Fruit fly (Drosophila melanogaster) whole organism, prepupa: ENCODE data around the gene AGO2.

Experiments
- Blimp-1 ChIP-seq: fragments of 200-800 bp; sonication (Bioruptor generic); optimal IDR thresholded peaks from 3 replicates; lab custom pipeline; 2017; ENCODE audit warnings: missing biosample characterization, missing genetic modification characterization, mild to moderate bottlenecking, moderate library complexity, missing genetic modification reagents
- CG10669 ChIP-seq: fragments of 200-800 bp; sonication (Bioruptor generic); optimal IDR thresholded peaks from 3 replicates; lab custom pipeline; 2018; ENCODE audit warnings: missing biosample characterization, mild to moderate bottlenecking, missing genetic modification characterization, moderate library complexity
- CG11762 ChIP-seq: fragments of 200-800 bp; sonication (Bioruptor generic); optimal IDR thresholded peaks from 3 replicates; lab custom pipeline; 2016; ENCODE audit warnings: missing biosample characterization, missing genetic modification characterization; ENCODE audit not compliant: insufficient read depth
- CG15336 ChIP-seq: fragments of 200-800 bp; sonication (Bioruptor generic); IDR thresholded peaks from 2 replicates; pipeline ENCODE4 v1.3.6; 2022; ENCODE audit warnings: missing biosample characterization, missing genetic modification characterization
- CG16779 ChIP-seq: fragments of 200-800 bp; sonication (Bioruptor generic); optimal IDR thresholded peaks from 3 replicates; lab custom pipeline; 2017; ENCODE audit warnings: missing biosample characterization, mild to moderate bottlenecking, missing genetic modification characterization
- CG31627 ChIP-seq: fragments of 200-800 bp; sonication (Bioruptor generic); optimal IDR thresholded peaks from 3 replicates; lab custom pipeline; 2016; ENCODE audit warnings: missing biosample characterization, missing genetic modification characterization
- CG32006 ChIP-seq: fragments of 200-800 bp; sonication (Bioruptor generic); optimal IDR thresholded peaks from 3 replicates; lab custom pipeline; 2017; ENCODE audit warnings: missing biosample characterization, mild to moderate bottlenecking, missing genetic modification characterization
- CG34406 ChIP-seq: fragments of 200-800 bp; sonication (Bioruptor generic); optimal IDR thresholded peaks from 3 replicates; lab custom pipeline; 2016; ENCODE audit warnings: missing biosample characterization, missing genetic modification characterization
- CG4318 ChIP-seq: fragments of 200-800 bp; sonication (Bioruptor generic); optimal IDR thresholded peaks from 3 replicates; lab custom pipeline; 2017; ENCODE audit warnings: missing biosample characterization, mild to moderate bottlenecking, missing genetic modification characterization
- CG6276 ChIP-seq: fragments of 200-800 bp; sonication (Bioruptor generic); optimal IDR thresholded peaks from 2 replicates; lab custom pipeline; 2017; ENCODE audit warnings: missing biosample characterization, mild to moderate bottlenecking, missing genetic modification characterization
- CG6792 ChIP-seq: fragments of 200-800 bp; sonication (Bioruptor generic); optimal IDR thresholded peaks from 3 replicates; lab custom pipeline; 2016; ENCODE audit warnings: missing biosample characterization, missing genetic modification characterization
- CG6808 ChIP-seq: fragments of 200-800 bp; sonication (Bioruptor generic); optimal IDR thresholded peaks from 3 replicates; lab custom pipeline; 2017; ENCODE audit warnings: missing biosample characterization, missing genetic modification characterization, mild to moderate bottlenecking, moderate library complexity, missing genetic modification reagents
- CG6854 ChIP-seq: fragments of 200-800 bp; sonication (Bioruptor generic); optimal IDR thresholded peaks from 2 replicates; lab custom pipeline; 2017; ENCODE audit warnings: missing biosample characterization, mild to moderate bottlenecking, missing genetic modification characterization
- CG8632 ChIP-seq: fragments of 200-800 bp; sonication (Bioruptor generic); optimal IDR thresholded peaks from 3 replicates; lab custom pipeline; 2016; ENCODE audit warnings: missing biosample characterization, missing genetic modification characterization
- CG9139 ChIP-seq: fragments of 200-800 bp; sonication (Bioruptor generic); optimal IDR thresholded peaks from 3 replicates; lab custom pipeline; 2017; ENCODE audit warnings: missing biosample characterization, mild to moderate bottlenecking, missing genetic modification characterization
- Eip75B ChIP-seq: fragments of 200-800 bp; sonication (Bioruptor generic); optimal IDR thresholded peaks from 3 replicates; lab custom pipeline; 2016; ENCODE audit warnings: missing biosample characterization, missing genetic modification characterization
- Eip78C ChIP-seq: fragments of 200-800 bp; sonication (Bioruptor generic); peaks from one replicate; lab custom pipeline; 2016; ENCODE audit warnings: missing biosample characterization, missing genetic modification characterization
- Gug ChIP-seq: fragments of 200-800 bp; sonication (Bioruptor generic); IDR thresholded peaks from 2 replicates; pipeline ENCODE4 v1.3.6; 2022; ENCODE audit warnings: missing biosample characterization, missing genetic modification characterization
- Hr4 ChIP-seq: fragments of 200-800 bp; sonication (Bioruptor generic); optimal IDR thresholded peaks from 3 replicates; lab custom pipeline; 2016; ENCODE audit warnings: missing biosample characterization, missing genetic modification characterization
- Sox102F ChIP-seq: fragments of 200-800 bp; sonication (Bioruptor generic); optimal IDR thresholded peaks from 2 replicates; lab custom pipeline; 2016; ENCODE audit warnings: missing biosample characterization, mild to moderate bottlenecking, missing genetic modification characterization
- Sox15 ChIP-seq: fragments of 200-800 bp; sonication (Bioruptor generic); optimal IDR thresholded peaks from 3 replicates; lab custom pipeline; 2016; ENCODE audit warnings: missing biosample characterization, missing genetic modification characterization
- acj6 ChIP-seq: fragments of 200-800 bp; sonication (Bioruptor generic); optimal IDR thresholded peaks from 3 replicates; lab custom pipeline; 2016; ENCODE audit warnings: missing biosample characterization, missing genetic modification characterization
- cyc ChIP-seq: fragments of 200-800 bp; sonication (Bioruptor generic); optimal IDR thresholded peaks from 3 replicates; lab custom pipeline; 2016; ENCODE audit warnings: missing biosample characterization, missing genetic modification characterization
- dac ChIP-seq: fragments of 200-800 bp; sonication (Bioruptor generic); optimal IDR thresholded peaks from 2 replicates; lab custom pipeline; 2017; ENCODE audit warnings: missing biosample characterization, mild to moderate bottlenecking, missing genetic modification characterization
- esn ChIP-seq: fragments of 200-800 bp; sonication (Bioruptor generic); optimal IDR thresholded peaks from 2 replicates; lab custom pipeline; 2016; ENCODE audit warnings: missing biosample characterization, mild to moderate bottlenecking, missing genetic modification characterization, moderate library complexity
- fd85E ChIP-seq: fragments of 200-800 bp; sonication (Bioruptor generic); optimal IDR thresholded peaks from 3 replicates; lab custom pipeline; 2016; ENCODE audit warnings: missing biosample characterization, missing genetic modification characterization
- net ChIP-seq: fragments of 200-800 bp; sonication (Bioruptor generic); optimal IDR thresholded peaks from 3 replicates; lab custom pipeline; 2016; ENCODE audit warnings: missing biosample characterization, missing genetic modification characterization
- svp ChIP-seq: fragments of 200-800 bp; sonication (Bioruptor generic); peaks from one replicate; lab custom pipeline; 2016; ENCODE audit warnings: missing biosample characterization, missing genetic modification characterization
- topi ChIP-seq: fragments of 200-800 bp; sonication (Bioruptor generic); optimal IDR thresholded peaks from 3 replicates; lab custom pipeline; 2016; ENCODE audit warnings: missing biosample characterization, missing genetic modification characterization
- vri ChIP-seq: fragments of 200-800 bp; sonication (Bioruptor generic); optimal IDR thresholded peaks from 3 replicates; lab custom pipeline; 2016; ENCODE audit warnings: missing biosample characterization, mild to moderate bottlenecking, missing genetic modification characterization

Gene AGO2

DNA sequence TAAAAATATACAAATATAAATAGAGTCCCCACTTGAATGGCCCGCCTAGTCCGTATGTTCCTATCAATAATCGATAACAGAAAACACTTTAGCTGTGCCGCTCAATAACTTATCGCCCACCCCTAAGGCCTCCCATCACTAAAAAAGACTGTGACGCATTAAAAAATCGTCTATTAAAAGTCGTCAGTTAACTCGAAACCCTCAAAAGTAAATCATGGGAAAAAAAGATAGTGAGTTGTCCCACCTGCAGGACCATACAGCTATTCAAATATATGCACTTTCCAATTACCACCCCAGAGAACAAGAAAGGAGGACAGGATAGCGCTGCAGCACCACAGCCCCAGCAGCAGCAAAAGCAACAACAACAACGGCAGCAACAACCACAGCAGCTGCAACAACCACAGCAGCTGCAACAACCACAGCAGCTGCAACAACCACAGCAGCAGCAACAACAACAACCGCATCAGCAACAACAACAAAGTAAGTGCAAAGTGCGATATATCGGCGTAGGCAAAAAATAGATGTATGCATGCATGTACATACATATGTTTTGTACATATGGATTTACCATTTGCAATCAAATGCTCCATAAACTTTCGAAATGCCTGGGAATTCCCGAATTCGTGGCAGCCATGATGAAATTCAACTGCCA, at the start of gene AGO2 (continued):
- TF ChIP-seq fd85E (GFP tag; lab: Kevin White, UChicago): peak; percentile 60
- no peak for TF ChIP-seq CG6792 (GFP tag; lab: Kevin White, UChicago)
- TF ChIP-seq CG34406 (GFP tag; lab: Kevin White, UChicago): no peak
- no peak for TF ChIP-seq net (GFP tag; lab: Kevin White, UChicago)
- no peak for TF ChIP-seq Hr4 (GFP tag; lab: Kevin White, UChicago)
- peak; percentile 97 for TF ChIP-seq CG6276 (GFP tag; lab: Kevin White, UChicago)
- TF ChIP-seq CG8632 (GFP tag; lab: Kevin White, UChicago): no peak
- peak; percentile 56 for TF ChIP-seq Blimp-1 (GFP tag; lab: Kevin White, UChicago)
- peak; percentile 43 for TF ChIP-seq esn (GFP tag; lab: Kevin White, UChicago)

DNA sequence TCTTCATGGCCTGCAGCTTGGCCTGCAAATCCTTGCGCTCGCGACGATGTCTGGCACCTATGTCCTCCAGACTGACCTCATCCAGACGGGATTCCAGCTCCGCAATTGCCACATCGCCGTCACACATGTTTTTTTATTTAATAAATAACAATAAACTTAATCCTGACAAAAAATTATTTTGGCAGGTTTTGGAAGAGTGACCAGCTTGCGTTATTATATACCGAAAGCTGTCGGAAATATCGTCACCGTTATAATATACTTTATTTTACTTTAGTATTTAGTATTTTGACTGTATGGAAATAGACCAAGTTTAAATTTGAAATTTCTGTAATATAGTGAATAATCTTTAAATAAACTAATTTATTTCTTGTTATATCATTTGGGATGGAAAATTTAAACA, 49.2 kb upstream of the AGO2 start, which contains the start of gene CG7857:
Gene CG7857 (minus strand): TSS at position 208 of the 400 bp plus-strand sequence.
- TF ChIP-seq CG16779 (tag; lab: Kevin White, UChicago) (no peak), CG6854 (GFP tag; lab: Kevin White, UChicago) (no peak), CG11762 (GFP tag; lab: Kevin White, UChicago) (no peak), CG9139 (GFP tag; lab: Kevin White, UChicago) (no peak), CG8632 (GFP tag; lab: Kevin White, UChicago) (no peak), fd85E (GFP tag; lab: Kevin White, UChicago) (no peak), Eip78C (GFP tag; lab: Kevin White, UChicago) (no peak), CG6792 (GFP tag; lab: Kevin White, UChicago) (no peak), topi (GFP tag; lab: Kevin White, UChicago) (no peak), Sox102F (GFP tag; lab: Kevin White, UChicago) (no peak), esn (GFP tag; lab: Kevin White, UChicago) (no peak), cyc (no peak), CG15336 (GFP tag; lab: Robert Waterston, UW) (no peak), dac (GFP tag; lab: Kevin White, UChicago) (no peak)

DNA sequence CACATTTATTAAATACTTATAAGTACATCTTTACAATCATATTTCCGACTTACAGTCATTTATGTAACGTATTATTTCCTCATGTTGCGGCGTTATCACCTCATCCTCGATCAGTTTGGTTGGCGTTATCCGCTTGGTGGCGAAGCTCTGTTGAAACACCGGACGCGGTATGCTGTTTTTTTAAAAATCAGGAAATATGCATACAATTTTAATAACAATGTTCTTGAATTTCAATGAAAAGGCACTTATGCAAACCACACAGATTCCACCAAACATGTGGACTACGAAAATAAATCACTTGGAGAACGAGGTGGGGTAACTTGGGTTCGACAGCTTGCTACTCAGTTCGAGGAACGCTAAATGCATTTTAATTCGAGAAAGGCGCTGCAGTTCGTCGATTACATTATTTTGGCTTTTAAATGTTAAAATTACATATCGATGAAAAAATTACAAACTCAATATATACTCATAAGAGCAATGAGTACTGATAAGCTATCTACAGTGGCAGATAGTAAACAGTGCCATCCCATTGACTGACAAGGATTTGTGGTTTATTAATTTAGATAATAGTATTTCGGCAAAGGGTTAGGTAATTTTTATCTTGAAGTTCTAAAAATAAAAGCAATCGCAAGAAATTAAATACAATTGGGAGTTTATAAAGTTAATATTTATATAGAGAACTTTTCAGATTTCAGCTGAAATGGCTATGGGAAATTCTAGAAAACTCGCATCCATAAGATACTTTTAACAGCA, 47.6 kb upstream of the AGO2 start:
- TF ChIP-seq esn (GFP tag; lab: Kevin White, UChicago) (peak; percentile 16), CG4318 (GFP tag; lab: Kevin White, UChicago) (no peak), Gug (GFP tag; lab: Robert Waterston, UW) (no peak), CG31627 (GFP tag; lab: Kevin White, UChicago) (peak; percentile 24), Sox102F (GFP tag; lab: Kevin White, UChicago) (peak; percentile 12), CG10669 (GFP tag; lab: Kevin White, UChicago) (peak; percentile 11), svp (GFP tag; lab: Kevin White, UChicago) (peak; percentile 80), Eip75B (GFP tag; lab: Kevin White, UChicago) (no peak), CG6808 (GFP tag; lab: Kevin White, UChicago) (peak; percentile 45), Eip78C (GFP tag; lab: Kevin White, UChicago) (peak; percentile 78), Sox15 (GFP tag; lab: Kevin White, UChicago) (no peak), acj6 (GFP tag; lab: Kevin White, UChicago) (no peak), CG32006 (peak; percentile 5)

dm6 chr3L:15507148-15507896, 46.6 kb upstream of the AGO2 start:
- TF ChIP-seq esn (GFP tag; lab: Kevin White, UChicago): no peak
- peak; percentile 80 for TF ChIP-seq vri (GFP tag; lab: Kevin White, UChicago)
- peak; percentile 97 for TF ChIP-seq svp (GFP tag; lab: Kevin White, UChicago)
